Worm (Caenorhabditis elegans) whole organism, L4 larva: ENCODE measurements around the gene H25P19.1.

ENCODE experiments used
- ama-1 ChIP-seq: fragments of 150-350 bp; optimal IDR thresholded peaks from 2 replicates; lab custom pipeline; 2014; ENCODE audit warnings: inconsistent platforms, mixed read lengths
- nhr-11 ChIP-seq: fragments of 150-350 bp; optimal IDR thresholded peaks from 2 replicates; lab custom pipeline; 2014; ENCODE audit warnings: missing biosample characterization, missing genetic modification characterization
- vab-7 ChIP-seq: fragments of 200-800 bp; sonication (Bioruptor generic); IDR thresholded peaks from 2 replicates; pipeline ENCODE4 v1.3.6; 2022; ENCODE audit warnings: missing genetic modification reagents, missing genetic modification characterization, missing compliant biosample characterization
- zag-1 ChIP-seq: fragments of 150-350 bp; optimal IDR thresholded peaks from 2 replicates; lab custom pipeline; 2014; ENCODE audit warnings: missing biosample characterization, missing genetic modification characterization

DNA sequence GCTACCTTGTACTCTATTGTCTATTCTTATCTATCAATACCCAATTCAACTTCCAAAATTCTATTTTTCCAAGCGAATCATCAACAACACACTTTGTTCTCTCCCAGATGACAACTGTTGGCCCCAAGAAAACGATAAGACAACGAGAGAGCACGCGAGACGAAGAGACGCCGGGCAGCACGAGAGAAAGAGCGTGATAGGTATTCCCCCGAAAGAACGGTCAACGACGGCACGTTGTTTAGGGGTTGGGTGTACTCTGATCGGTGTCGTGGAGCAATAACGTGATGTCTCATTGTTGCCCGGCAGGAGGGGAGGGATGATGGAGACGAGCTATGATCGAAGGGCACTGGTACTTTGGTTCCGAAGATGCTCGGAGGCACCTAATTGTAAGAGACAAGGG lies 43.8 kb downstream of the H25P19.1 start:
- TF ChIP-seq nhr-11 (tag; lab: Kevin White, UChicago) = peak; percentile 96
- no peak for TF ChIP-seq vab-7 (GFP tag; lab: Robert Waterston, UW)
- no peak for TF ChIP-seq zag-1
- no peak for TF ChIP-seq ama-1 (lab: Kevin White, UChicago)
